Fruit fly (Drosophila melanogaster): ENCODE data around the gene Mst84B.

Gene Mst84B

DNA sequence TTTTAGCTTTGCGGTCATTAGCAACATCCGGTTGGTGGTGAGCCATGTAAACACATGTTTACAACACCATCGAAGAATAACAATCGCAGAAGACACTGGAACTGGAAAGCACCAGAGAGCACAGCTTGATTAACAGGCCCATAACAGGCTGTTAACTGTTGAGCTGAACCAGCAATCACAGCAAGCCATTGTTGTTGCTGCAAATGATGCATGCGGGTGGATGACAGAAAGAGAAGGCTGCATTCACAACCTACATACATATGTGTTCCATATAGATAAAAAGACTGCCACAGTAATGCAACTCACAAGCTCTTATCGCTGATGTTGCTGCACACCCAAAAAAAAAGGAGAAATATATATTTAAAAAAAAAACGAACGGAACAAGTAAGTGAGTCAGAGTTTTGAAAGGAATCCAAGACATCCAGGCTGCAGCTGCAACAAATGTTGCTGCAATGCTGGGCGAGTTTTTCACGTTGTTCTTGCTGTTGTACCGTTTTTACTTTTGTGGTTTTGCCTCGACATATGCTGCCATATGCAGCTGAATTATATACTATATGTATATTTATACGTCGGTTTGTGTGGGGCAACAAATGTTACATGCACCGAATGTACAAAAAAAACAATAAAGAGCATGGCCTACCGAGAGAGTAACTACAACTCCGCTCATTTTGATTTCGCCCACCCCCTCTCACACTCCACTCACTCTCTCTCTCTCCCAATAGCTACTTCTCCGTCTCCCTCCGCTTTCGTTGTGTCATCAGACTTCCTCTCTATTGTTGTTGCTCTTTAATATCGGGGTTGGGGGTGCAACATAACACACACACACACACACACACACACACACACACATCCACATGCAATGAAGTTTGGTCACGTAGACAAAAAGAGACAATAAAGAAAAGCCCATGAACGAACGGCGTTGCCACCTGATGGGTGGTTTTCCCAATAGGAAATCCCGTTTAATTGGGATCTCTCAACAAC lies 41.2 kb downstream of the Mst84B start (continued):
- TF ChIP-seq CG30431 (GFP tag; optimal IDR thresholded peaks at IDR 0.05) (no peak), Meics (GFP tag; optimal IDR thresholded peaks at IDR 0.05) (no peak), CG7987 (GFP tag; optimal IDR thresholded peaks at IDR 0.05) (peak; percentile 46), MTF-1 (GFP tag; optimal IDR thresholded peaks at IDR 0.05; ENCODE audit: borderline replicate concordance) (no peak), Hr78 (GFP tag; optimal IDR thresholded peaks at IDR 0.05) (peak in 1 of 2 experiments; percentile 14), CG6765 (GFP tag; optimal IDR thresholded peaks at IDR 0.05) (no peak), CrebB (tag; optimal IDR thresholded peaks at IDR 0.05) (peak; percentile 19), CG3163 (GFP tag; optimal IDR thresholded peaks at IDR 0.05) (peak; percentile 17), lbe (GFP tag; optimal IDR thresholded peaks at IDR 0.05) (peak; percentile 6), twi (tag; optimal IDR thresholded peaks at IDR 0.05) (peak; percentile 94), CG16863 (GFP tag; optimal IDR thresholded peaks at IDR 0.05) (no peak), Fer1 (GFP tag; optimal IDR thresholded peaks at IDR 0.05) (no peak), Ets97D (GFP tag; optimal IDR thresholded peaks at IDR 0.05) (no peak), Oli (tag; optimal IDR thresholded peaks at IDR 0.05) (no peak), al (GFP tag; IDR thresholded peaks at IDR 0.05) (no peak), Fer3 (tag; optimal IDR thresholded peaks at IDR 0.05) (no peak), caup (GFP tag; optimal IDR thresholded peaks at IDR 0.05; ENCODE audit: severe bottlenecking) (no peak), CG18476 (GFP tag; optimal IDR thresholded peaks at IDR 0.05) (no peak), sima (GFP tag; optimal IDR thresholded peaks at IDR 0.05) (no peak), chif (GFP tag; optimal IDR thresholded peaks at IDR 0.05) (no peak), Ptx1 (GFP tag; IDR thresholded peaks at IDR 0.05) (no peak), Tbp (GFP tag; optimal IDR thresholded peaks at IDR 0.05) (no peak), tap (tag; optimal IDR thresholded peaks at IDR 0.05) (no peak), gcm (GFP tag; optimal IDR thresholded peaks at IDR 0.05) (peak; percentile 89), NC2β (GFP tag; optimal IDR thresholded peaks at IDR 0.05) (no peak), CG12104 (GFP tag; optimal IDR thresholded peaks at IDR 0.05) (no peak), CG15479 (GFP tag; optimal IDR thresholded peaks at IDR 0.05) (peak; percentile 28), Antp (GFP tag; optimal IDR thresholded peaks at IDR 0.05) (no peak), schlank (tag; optimal IDR thresholded peaks at IDR 0.05) (no peak), CG30020 (tag; optimal IDR thresholded peaks at IDR 0.05) (no peak), Lpt (GFP tag; optimal IDR thresholded peaks at IDR 0.05) (peak; percentile 73), ap (GFP tag; IDR thresholded peaks at IDR 0.05) (no peak), shn (GFP tag; optimal IDR thresholded peaks at IDR 0.05) (no peak), maf-S (GFP tag; optimal IDR thresholded peaks at IDR 0.05) (no peak), grau (tag; optimal IDR thresholded peaks at IDR 0.05) (no peak), Dll (GFP tag; IDR thresholded peaks at IDR 0.05; ENCODE audit: partially characterized antibody) (peak; percentile 41; the same call in 2 of the 4 replicates), CG12219 (GFP tag; optimal IDR thresholded peaks at IDR 0.05) (peak; percentile 60), sqz (GFP tag; optimal IDR thresholded peaks at IDR 0.05) (peak; percentile 84), CG13287 (GFP tag; IDR thresholded peaks at IDR 0.05; ENCODE audit: partially characterized antibody) (no peak), CG1792 (GFP tag; optimal IDR thresholded peaks at IDR 0.05) (no peak), oc (tag; optimal IDR thresholded peaks at IDR 0.05) (peak; percentile 57), bbx (GFP tag; IDR thresholded peaks at IDR 0.05; ENCODE audit: partially characterized antibody) (0 out of 2 replicates have a peak, but pooled peaks have one; percentile 37), CG3281 (GFP tag; optimal IDR thresholded peaks at IDR 0.05) (no peak), CG1024 (GFP tag; IDR thresholded peaks at IDR 0.05) (no peak), CG32532 (GFP tag; IDR thresholded peaks at IDR 0.05) (0 out of 2 replicates have a peak, but pooled peaks have one; percentile 21), corto (GFP tag; optimal IDR thresholded peaks at IDR 0.05) (peak; percentile 4), Hand (GFP tag; optimal IDR thresholded peaks at IDR 0.05) (no peak), ssp (GFP tag; IDR thresholded peaks at IDR 0.05) (no peak)

Data from whole organism, embryonic.